Worm (Caenorhabditis elegans) whole organism, L2 larva: ENCODE measurements around the gene sdn-1.

Experiments
- C34F6.9 ChIP-seq: fragments of 150-350 bp; optimal IDR thresholded peaks from 2 replicates; lab custom pipeline; 2014; ENCODE audit warnings: missing biosample characterization, missing genetic modification characterization
- F13H6.1 ChIP-seq: sonication (generic microtip); optimal IDR thresholded peaks from 2 replicates; lab custom pipeline; 2016; ENCODE audit warnings: missing genetic modification characterization, missing compliant biosample characterization
- Y55F3AM.14 ChIP-seq: fragments of 200-800 bp; sonication (Bioruptor generic); optimal IDR thresholded peaks from 2 replicates; lab custom pipeline; 2018; ENCODE audit warnings: mild to moderate bottlenecking, missing genetic modification characterization, missing compliant biosample characterization
- alr-1 ChIP-seq: fragments of 150-350 bp; optimal IDR thresholded peaks from 2 replicates; lab custom pipeline; 2014; ENCODE audit warnings: missing biosample characterization, missing genetic modification characterization
- aly-2 ChIP-seq: fragments of 150-350 bp; optimal IDR thresholded peaks from 2 replicates; lab custom pipeline; 2014; ENCODE audit warnings: missing biosample characterization, missing genetic modification characterization
- ama-1 ChIP-seq: fragments of 150-350 bp; optimal IDR thresholded peaks from 2 replicates; lab custom pipeline; 2018; ENCODE audit warnings: inconsistent platforms
- blmp-1 ChIP-seq: sonication (generic microtip); optimal IDR thresholded peaks from 2 replicates; lab custom pipeline; 2017; ENCODE audit warnings: missing genetic modification characterization, mild to moderate bottlenecking, missing compliant biosample characterization, antibody characterized with exemption, moderate library complexity; ENCODE audit not compliant: insufficient read depth
- ceh-82 ChIP-seq: fragments of 150-350 bp; optimal IDR thresholded peaks from 2 replicates; lab custom pipeline; 2014; ENCODE audit warnings: missing biosample characterization, missing genetic modification characterization
- crh-2 ChIP-seq: sonication (generic microtip); optimal IDR thresholded peaks from 2 replicates; lab custom pipeline; 2017; ENCODE audit warnings: missing biosample characterization, missing genetic modification characterization
- elt-1 ChIP-seq: fragments of 150-350 bp; optimal IDR thresholded peaks from 2 replicates; lab custom pipeline; 2014; ENCODE audit warnings: missing biosample characterization, missing genetic modification characterization
- fos-1 ChIP-seq: fragments of 150-350 bp; optimal IDR thresholded peaks from 2 replicates; lab custom pipeline; 2014; ENCODE audit warnings: missing biosample characterization, missing genetic modification characterization
- gmeb-1 ChIP-seq: fragments of 150-350 bp; optimal IDR thresholded peaks from 2 replicates; lab custom pipeline; 2014; ENCODE audit warnings: missing biosample characterization, missing genetic modification characterization
- lin-13 ChIP-seq: fragments of 150-350 bp; optimal IDR thresholded peaks from 2 replicates; lab custom pipeline; 2014; ENCODE audit warnings: missing biosample characterization, missing genetic modification reagents, missing genetic modification characterization
- lin-39 ChIP-seq: fragments of 150-350 bp; optimal IDR thresholded peaks from 2 replicates; lab custom pipeline; 2014; ENCODE audit warnings: missing biosample characterization, missing genetic modification reagents, missing genetic modification characterization
- lsy-2 ChIP-seq, 2 experiments: fragments of 150-350 bp in 1 of 2; sonication (generic microtip) in 1 of 2; optimal IDR thresholded peaks; 2 replicates each; lab custom pipeline; 2014 to 2017; ENCODE audit warnings: missing biosample characterization in 2 of 2, missing genetic modification characterization in 2 of 2
- mab-5 ChIP-seq: fragments of 150-350 bp; optimal IDR thresholded peaks from 2 replicates; lab custom pipeline; 2014; ENCODE audit warnings: missing biosample characterization, missing genetic modification characterization
- mbf-1 ChIP-seq: sonication (generic microtip); optimal IDR thresholded peaks from 2 replicates; lab custom pipeline; 2017; ENCODE audit warnings: missing biosample characterization, missing genetic modification characterization
- mdl-1 ChIP-seq, 2 experiments: fragments of 150-350 bp in 1 of 2; sonication (generic microtip) in 1 of 2; optimal IDR thresholded peaks; 2 replicates each; lab custom pipeline; 2017; ENCODE audit warnings: missing biosample characterization in 2 of 2, missing genetic modification characterization in 2 of 2
- nhr-10 ChIP-seq: sonication (generic microtip); optimal IDR thresholded peaks from 2 replicates; lab custom pipeline; 2017; ENCODE audit warnings: missing biosample characterization, missing genetic modification characterization
- nhr-11 ChIP-seq: fragments of 150-350 bp; optimal IDR thresholded peaks from 2 replicates; lab custom pipeline; 2014; ENCODE audit warnings: missing biosample characterization, missing genetic modification characterization
- nhr-129 ChIP-seq: fragments of 150-350 bp; optimal IDR thresholded peaks from 2 replicates; lab custom pipeline; 2014; ENCODE audit warnings: missing biosample characterization, missing genetic modification characterization
- nhr-23 ChIP-seq: fragments of 150-350 bp; optimal IDR thresholded peaks from 2 replicates; lab custom pipeline; 2014; ENCODE audit warnings: missing biosample characterization, missing genetic modification reagents, missing genetic modification characterization
- nhr-25 ChIP-seq: fragments of 150-350 bp; sonication (generic microtip); optimal IDR thresholded peaks from 3 replicates; lab custom pipeline; 2014; ENCODE audit warnings: missing biosample characterization, missing genetic modification characterization
- nhr-6 ChIP-seq: fragments of 150-350 bp; optimal IDR thresholded peaks from 2 replicates; lab custom pipeline; 2014; ENCODE audit warnings: missing biosample characterization, missing genetic modification characterization
- peb-1 ChIP-seq: fragments of 150-350 bp; optimal IDR thresholded peaks from 2 replicates; lab custom pipeline; 2014; ENCODE audit warnings: missing biosample characterization, missing genetic modification characterization
- sem-4 ChIP-seq: fragments of 150-350 bp; optimal IDR thresholded peaks from 2 replicates; lab custom pipeline; 2014; ENCODE audit warnings: missing biosample characterization, missing genetic modification reagents, missing genetic modification characterization
- sma-9 ChIP-seq, 2 experiments: fragments of 150-350 bp in 1 of 2; sonication (generic microtip) in 1 of 2; optimal IDR thresholded peaks; 2 replicates each; lab custom pipeline; 2014 to 2016; ENCODE audit warnings: missing genetic modification characterization in 2 of 2, mild to moderate bottlenecking in 1 of 2, missing biosample characterization in 1 of 2, missing compliant biosample characterization in 1 of 2, missing genetic modification reagents in 1 of 2, moderate library complexity in 1 of 2
- unc-39 ChIP-seq: fragments of 150-350 bp; optimal IDR thresholded peaks from 2 replicates; lab custom pipeline; 2014; ENCODE audit warnings: missing biosample characterization, missing genetic modification characterization
- ztf-1 ChIP-seq: fragments of 200-800 bp; sonication (Bioruptor generic); conservative IDR thresholded peaks from 2 replicates; pipeline ENCODE4 v1.3.6; 2022; ENCODE audit warnings: missing genetic modification characterization, missing compliant biosample characterization

sdn-1 gene

DNA sequence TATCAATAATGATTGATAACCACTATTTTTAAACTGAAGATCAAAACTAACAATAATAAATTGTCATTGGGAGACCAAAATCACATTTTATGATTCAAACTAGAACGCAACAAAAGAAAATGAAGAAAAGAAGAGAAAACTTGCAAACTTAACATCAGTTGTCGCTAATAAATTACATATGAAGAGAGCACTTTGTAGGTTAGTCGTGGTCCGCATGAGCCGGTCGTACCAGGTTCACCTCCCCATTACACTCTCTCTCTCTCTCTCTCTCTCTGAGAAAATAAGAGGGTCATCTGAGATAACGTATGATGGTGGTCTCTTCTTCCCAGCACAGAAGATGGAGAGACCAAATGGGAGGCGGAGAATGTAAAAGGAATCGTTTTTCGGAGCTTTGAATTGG is 36.0 kb upstream of the sdn-1 start:
- TF ChIP-seq peb-1 (tag; lab: Kevin White, UChicago) (no peak), mbf-1 (tag; lab: Kevin White, UChicago) (no peak), nhr-129 (peak; percentile 21), nhr-25 (tag; lab: Kevin White, UChicago) (peak; percentile 5), mab-5 (peak; percentile 3), unc-39 (tag; lab: Kevin White, UChicago) (no peak), nhr-23 (tag; lab: Kevin White, UChicago) (no peak), Y55F3AM.14 (GFP tag; lab: Kevin White, UChicago) (no peak), ceh-82 (tag; lab: Kevin White, UChicago) (no peak), lsy-2 (tag; optimal IDR thresholded peaks at IDR 0.05; lab: Kevin White, UChicago) (peak in 1 of 2 experiments; percentile 20), crh-2 (tag; lab: Kevin White, UChicago) (no peak), sma-9 (GFP tag; optimal IDR thresholded peaks at IDR 0.05; lab: Kevin White, UChicago) (peak; percentile 11), sma-9 (tag; optimal IDR thresholded peaks at IDR 0.05; lab: Kevin White, UChicago) (no peak), F13H6.1 (tag; lab: Kevin White, UChicago) (peak; percentile 3)

DNA sequence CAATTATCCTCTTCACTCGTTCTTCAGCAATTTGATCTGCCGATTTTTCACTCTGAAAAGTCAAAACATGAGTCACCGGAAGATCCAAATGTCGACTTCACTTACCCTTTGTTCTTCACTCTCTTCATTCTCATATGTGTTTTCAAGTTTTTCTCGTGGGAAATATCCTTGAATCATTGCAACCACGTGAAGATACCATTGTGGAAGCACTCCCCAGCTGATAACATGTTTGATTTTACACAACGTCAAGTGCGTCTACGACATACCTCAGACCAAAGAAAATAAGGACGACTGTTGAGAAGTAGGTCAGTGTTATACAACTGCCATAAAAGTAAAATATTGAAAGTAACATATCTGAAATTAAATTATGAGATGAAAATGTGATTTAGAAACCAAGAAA is 35.3 kb upstream of the sdn-1 start, which contains the start of gene M79.2:
Gene M79.2 (minus strand): TSS at position 354 of the 400 bp plus-strand sequence.
- TF ChIP-seq sma-9 (GFP tag; optimal IDR thresholded peaks at IDR 0.05; lab: Kevin White, UChicago), result peak; percentile 45
- TF ChIP-seq sma-9 (tag; optimal IDR thresholded peaks at IDR 0.05; lab: Kevin White, UChicago), result no peak
- peak; percentile 55 for TF ChIP-seq nhr-129
- peak; percentile 39 for TF ChIP-seq fos-1 (tag; lab: Kevin White, UChicago)
- TF ChIP-seq alr-1 (tag; lab: Kevin White, UChicago), result no peak
- no peak for TF ChIP-seq mdl-1 (tag; optimal IDR thresholded peaks at IDR 0.05; lab: Kevin White, UChicago)
- no peak for TF ChIP-seq nhr-6 (tag; lab: Kevin White, UChicago)
- no peak for TF ChIP-seq blmp-1 (tag; lab: Kevin White, UChicago)
- no peak for TF ChIP-seq nhr-10 (tag; lab: Kevin White, UChicago)
- TF ChIP-seq ztf-1 (GFP tag; lab: Robert Waterston, UW), result no peak
- TF ChIP-seq mab-5, result no peak
- TF ChIP-seq gmeb-1 (tag; lab: Kevin White, UChicago), result no peak
- TF ChIP-seq, all 48 proteins: peak for 3

DNA sequence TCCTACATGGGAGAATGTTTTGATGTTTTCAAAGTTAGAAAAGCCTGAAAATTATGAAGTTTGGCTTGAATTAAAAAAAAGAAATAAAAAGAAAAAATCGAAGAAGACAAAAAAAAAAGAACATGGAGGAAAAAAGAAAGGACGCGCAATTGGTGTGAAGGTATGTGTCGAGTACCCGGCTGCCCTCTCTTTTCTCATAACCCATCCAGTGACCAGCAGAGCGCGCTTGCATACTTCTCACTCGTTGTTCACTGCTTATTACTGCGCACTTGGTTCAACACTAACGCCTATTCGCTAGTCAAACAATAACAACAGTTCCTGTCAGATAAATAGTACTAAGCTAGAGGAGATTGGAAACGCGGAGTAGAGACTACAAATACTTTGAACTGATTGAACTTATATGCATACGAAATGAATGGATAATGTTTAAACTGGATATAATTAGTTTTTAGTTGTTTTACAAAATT is 31.1 kb upstream of the sdn-1 start, which contains the start of gene abl-1:
Gene abl-1 (minus strand): TSS at position 51 of the 467 bp plus-strand sequence.
- TF ChIP-seq mab-5 (no peak), lsy-2 (tag; optimal IDR thresholded peaks at IDR 0.05; lab: Kevin White, UChicago) (peak in 1 of 2 experiments; percentile 5), F13H6.1 (tag; lab: Kevin White, UChicago) (peak; percentile 18), mbf-1 (tag; lab: Kevin White, UChicago) (no peak), C34F6.9 (tag; lab: Kevin White, UChicago) (peak; percentile 39), ama-1 (lab: Kevin White, UChicago) (no peak), nhr-129 (peak; percentile 51), fos-1 (tag; lab: Kevin White, UChicago) (peak; percentile 36), sem-4 (tag; lab: Kevin White, UChicago) (peak; percentile 9)

DNA sequence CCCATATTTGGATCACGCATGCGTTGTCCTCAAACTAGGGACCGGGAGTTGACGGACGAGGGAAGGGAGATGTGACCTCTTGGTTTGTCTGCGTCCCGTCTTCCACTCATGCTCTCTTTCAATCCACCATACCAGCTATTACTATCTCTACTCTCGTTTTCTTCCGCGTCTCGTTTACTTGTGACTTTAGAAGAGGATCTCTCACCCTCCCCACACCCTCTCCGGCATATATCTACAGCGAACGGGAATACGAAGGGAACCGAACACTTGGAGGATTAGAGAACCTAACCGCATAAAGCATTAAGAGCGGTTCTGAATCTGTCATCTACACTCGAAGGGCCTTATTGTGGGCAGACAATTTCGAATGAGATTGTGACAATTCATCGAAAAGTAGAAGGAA is 30.0 kb upstream of the sdn-1 start:
- TF ChIP-seq nhr-10 (tag; lab: Kevin White, UChicago), result no peak
- no peak for TF ChIP-seq ztf-1 (GFP tag; lab: Robert Waterston, UW)
- peak; percentile 18 for TF ChIP-seq C34F6.9 (tag; lab: Kevin White, UChicago)
- TF ChIP-seq nhr-129, result peak; percentile 9

DNA sequence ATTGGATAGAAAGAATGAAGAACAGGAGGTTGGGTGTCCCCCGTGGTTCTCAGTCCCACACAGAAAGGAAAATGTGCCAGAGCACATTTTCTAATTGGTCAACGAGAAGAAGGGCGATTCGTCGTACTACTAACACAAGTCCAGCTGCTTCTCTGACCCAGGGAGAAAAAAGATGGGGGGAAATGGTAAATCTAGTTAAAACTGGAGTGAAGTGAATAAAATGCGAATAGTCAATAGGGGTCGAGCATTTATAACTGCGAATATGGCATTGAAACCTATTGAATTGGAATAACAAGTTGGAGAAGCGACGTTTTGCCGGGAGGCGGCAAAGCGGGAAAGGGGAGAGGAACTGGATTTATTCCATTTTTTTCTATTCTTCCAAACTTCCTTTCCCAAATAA is 29.5 kb upstream of the sdn-1 start:
- TF ChIP-seq mab-5 (no peak), lin-39 (tag; lab: Kevin White, UChicago) (no peak), elt-1 (no peak), lin-13 (GFP tag; lab: Kevin White, UChicago) (no peak), ama-1 (lab: Kevin White, UChicago) (no peak), nhr-11 (tag; lab: Kevin White, UChicago) (no peak)

DNA sequence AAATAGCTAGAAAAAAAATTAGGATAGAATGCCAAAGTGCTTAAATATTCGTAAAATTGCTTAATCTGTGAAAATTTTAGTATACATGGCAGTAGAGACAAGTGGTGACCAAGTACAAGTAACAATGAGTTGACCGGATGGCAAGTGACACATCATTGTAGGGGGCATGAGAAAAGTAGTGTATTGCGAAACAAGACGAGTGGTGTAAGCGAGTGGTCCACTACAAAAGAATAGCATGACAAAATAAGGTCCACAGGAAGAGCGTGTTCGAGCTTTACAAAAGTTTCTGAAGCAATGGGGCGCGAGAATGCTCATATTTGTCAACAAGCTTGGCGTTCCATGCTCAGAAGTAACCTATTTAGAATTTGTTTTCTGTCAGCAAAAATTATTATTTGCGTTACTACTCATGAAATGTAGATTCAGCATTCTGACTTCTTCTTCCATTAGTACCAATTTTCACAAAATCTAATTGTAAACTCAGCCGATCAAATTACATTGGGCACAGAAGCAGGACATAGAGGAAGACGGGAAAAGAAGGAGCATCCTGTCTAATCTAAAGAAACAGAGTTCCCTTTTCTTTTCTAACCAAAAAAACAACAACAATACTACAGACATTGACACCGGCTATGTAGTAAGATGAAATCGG is 26.5 kb upstream of the sdn-1 start:
- TF ChIP-seq mdl-1 (tag; optimal IDR thresholded peaks at IDR 0.05; lab: Kevin White, UChicago) (no peak), aly-2 (tag; lab: Kevin White, UChicago) (no peak), fos-1 (tag; lab: Kevin White, UChicago) (no peak)
